Fruit fly (Drosophila melanogaster) whole organism, embryonic: ENCODE data around the gene Him.

Source experiments
- Adf1 ChIP-seq: fragments of 200-800 bp; sonication (Bioruptor generic); IDR thresholded peaks from 2 replicates; pipeline ENCODE4 v1.3.6; 2022; ENCODE audit warnings: missing biosample characterization, missing genetic modification characterization
- CG13775 ChIP-seq: fragments of 200-800 bp; sonication (Bioruptor generic); optimal IDR thresholded peaks from 3 replicates; lab custom pipeline; 2017; ENCODE audit warnings: missing biosample characterization, mild to moderate bottlenecking, missing genetic modification characterization
- CG13894 ChIP-seq: fragments of 200-800 bp; sonication (Bioruptor generic); optimal IDR thresholded peaks from 3 replicates; lab custom pipeline; 2018; ENCODE audit warnings: missing biosample characterization, mild to moderate bottlenecking, missing genetic modification characterization, moderate library complexity
- CG15514 ChIP-seq: fragments of 200-800 bp; sonication (Bioruptor generic); optimal IDR thresholded peaks from 3 replicates; lab custom pipeline; 2017; ENCODE audit warnings: missing biosample characterization, missing genetic modification characterization, mild to moderate bottlenecking, moderate library complexity, missing genetic modification reagents
- CG2199 ChIP-seq: fragments of 200-800 bp; sonication (Bioruptor generic); IDR thresholded peaks from 3 replicates; pipeline ENCODE4 v1.3.6; 2022; ENCODE audit warnings: missing biosample characterization, missing genetic modification characterization
- CG32772 ChIP-seq: fragments of 200-800 bp; sonication (Bioruptor generic); IDR thresholded peaks from 2 replicates; pipeline ENCODE4 v1.3.6; 2022; ENCODE audit warnings: missing biosample characterization, missing genetic modification characterization
- CHES-1-like ChIP-seq: fragments of 200-800 bp; sonication (Bioruptor generic); optimal IDR thresholded peaks from 2 replicates; lab custom pipeline; 2016; ENCODE audit warnings: missing biosample characterization, missing genetic modification characterization
- D ChIP-seq, 2 experiments: fragments of 200-800 bp in 1 of 2; fragments of >200 bp in 1 of 2; sonication (Bioruptor generic) in 1 of 2; optimal IDR thresholded peaks; 2 replicates in 1 of 2; 3 replicates in 1 of 2; lab custom pipeline; 2017; ENCODE audit warnings: mild to moderate bottlenecking in 1 of 2, missing biosample characterization in 1 of 2, missing genetic modification characterization in 1 of 2, missing genetic modification reagents in 1 of 2
- Deaf1 ChIP-seq: fragments of 200-800 bp; optimal IDR thresholded peaks from 3 replicates; lab custom pipeline; 2019; ENCODE audit warnings: missing biosample characterization, mild to moderate bottlenecking, missing genetic modification characterization, moderate library complexity
- Mad ChIP-seq: fragments of 200-800 bp; sonication (Bioruptor generic); optimal IDR thresholded peaks from 2 replicates; lab custom pipeline; 2016; ENCODE audit warnings: missing biosample characterization, missing genetic modification characterization
- Nf-YA ChIP-seq: fragments of 200-800 bp; sonication (Bioruptor generic); IDR thresholded peaks from 2 replicates; pipeline ENCODE4 v1.3.6; 2022; ENCODE audit warnings: missing biosample characterization, missing genetic modification characterization
- Opbp ChIP-seq: fragments of 200-800 bp; sonication (Bioruptor generic); IDR thresholded peaks from 3 replicates; pipeline ENCODE4 v1.3.6; 2022; ENCODE audit warnings: missing biosample characterization, missing genetic modification characterization; ENCODE audit not compliant: partially characterized antibody
- TFAM ChIP-seq: fragments of 200-800 bp; sonication (Bioruptor generic); optimal IDR thresholded peaks from 2 replicates; lab custom pipeline; 2017; ENCODE audit warnings: missing biosample characterization, missing genetic modification characterization, inconsistent platforms
- abd-A ChIP-seq: fragments of 200-800 bp; sonication (Bioruptor generic); optimal IDR thresholded peaks from 3 replicates; lab custom pipeline; 2019; ENCODE audit warnings: missing biosample characterization, mild to moderate bottlenecking, missing genetic modification characterization, moderate library complexity
- ap ChIP-seq: fragments of 200-800 bp; sonication (Bioruptor generic); IDR thresholded peaks from 2 replicates; pipeline ENCODE4 v1.3.6; 2022; ENCODE audit warnings: missing biosample characterization, missing genetic modification characterization
- ato ChIP-seq: fragments of 200-800 bp; sonication (Bioruptor generic); IDR thresholded peaks from 2 replicates; pipeline ENCODE4 v1.3.6; 2022; ENCODE audit warnings: missing biosample characterization, missing genetic modification characterization; ENCODE audit not compliant: partially characterized antibody
- chinmo ChIP-seq: fragments of 200-800 bp; sonication (Bioruptor generic); IDR thresholded peaks from 4 replicates; pipeline ENCODE4 v1.3.6; 2022; ENCODE audit warnings: missing biosample characterization, missing genetic modification characterization; ENCODE audit not compliant: partially characterized antibody
- crol ChIP-seq: fragments of 200-800 bp; sonication (Bioruptor generic); IDR thresholded peaks from 2 replicates; pipeline ENCODE4 v1.3.6; 2022; ENCODE audit warnings: missing biosample characterization, missing genetic modification characterization
- grn ChIP-seq: fragments of 200-800 bp; sonication (Bioruptor generic); optimal IDR thresholded peaks from 3 replicates; lab custom pipeline; 2017; ENCODE audit warnings: missing biosample characterization, missing genetic modification characterization
- hkb ChIP-seq, 2 experiments: fragments of 200-800 bp in 1 of 2; fragments of >200 bp in 1 of 2; sonication (Bioruptor generic) in 1 of 2; IDR thresholded peaks in 1 of 2; optimal IDR thresholded peaks in 1 of 2; 2 replicates each; pipeline versions ENCODE4 v1.3.6 to Lab custom; 2017 to 2022; ENCODE audit warnings: missing biosample characterization in 1 of 2, missing genetic modification characterization in 1 of 2
- lbe ChIP-seq: fragments of 200-800 bp; sonication (Bioruptor generic); optimal IDR thresholded peaks from 2 replicates; lab custom pipeline; 2016; ENCODE audit warnings: missing biosample characterization, mild to moderate bottlenecking, missing genetic modification characterization
- mam ChIP-seq: fragments of 200-800 bp; sonication (Bioruptor generic); optimal IDR thresholded peaks from 3 replicates; lab custom pipeline; 2016; ENCODE audit warnings: missing biosample characterization, missing genetic modification characterization
- pfk ChIP-seq: fragments of 200-800 bp; sonication (Bioruptor generic); optimal IDR thresholded peaks from 2 replicates; lab custom pipeline; 2018; ENCODE audit warnings: missing biosample characterization, mild to moderate bottlenecking, missing genetic modification characterization, moderate library complexity
- prd ChIP-seq, 3 experiments: fragments of >200 bp in 2 of 3; fragments of 200-800 bp in 1 of 3; sonication (Bioruptor generic) in 1 of 3; optimal IDR thresholded peaks in 2 of 3; IDR thresholded peaks in 1 of 3; 2 replicates in 2 of 3; 3 replicates in 1 of 3; pipeline versions ENCODE4 v1.3.6 to Lab custom; 2017 to 2022; ENCODE audit warnings: missing biosample characterization in 1 of 3, missing genetic modification characterization in 1 of 3
- scrt ChIP-seq: fragments of 200-800 bp; sonication (Bioruptor generic); optimal IDR thresholded peaks from 2 replicates; lab custom pipeline; 2018; ENCODE audit warnings: missing biosample characterization, mild to moderate bottlenecking, missing genetic modification characterization, moderate library complexity
- sd ChIP-seq: fragments of 200-800 bp; sonication (Bioruptor generic); optimal IDR thresholded peaks from 3 replicates; lab custom pipeline; 2018; ENCODE audit warnings: missing biosample characterization, mild to moderate bottlenecking, missing genetic modification characterization, moderate library complexity
- ttk ChIP-seq: fragments of 200-800 bp; sonication (Bioruptor generic); IDR thresholded peaks from 2 replicates; pipeline ENCODE4 v2.1.2; 2022; ENCODE audit warnings: missing biosample characterization, missing genetic modification characterization
- twi ChIP-seq: fragments of 200-800 bp; optimal IDR thresholded peaks from 2 replicates; lab custom pipeline; 2019; ENCODE audit warnings: missing biosample characterization, mild to moderate bottlenecking, missing genetic modification characterization, moderate library complexity
- z ChIP-seq: fragments of 200-800 bp; sonication (Bioruptor generic); IDR thresholded peaks from 3 replicates; pipeline ENCODE4 v1.3.6; 2022; ENCODE audit warnings: missing biosample characterization, missing genetic modification characterization

Him gene

dm6 chrX:18208930-18209477 is at the start of gene Him:
Gene Him (plus strand): TSS chrX:18209427.
- peak; percentile 43; the same call in 1 of the 2 replicates for TF ChIP-seq CG32772 (GFP tag; lab: Robert Waterston, UW)
- TF ChIP-seq twi: peak; percentile 98
- TF ChIP-seq prd (optimal IDR thresholded peaks at IDR 0.05; lab: Kevin White, UChicago): no peak
- no peak for TF ChIP-seq prd (GFP tag; IDR thresholded peaks at IDR 0.05; lab: Robert Waterston, UW)
- TF ChIP-seq Deaf1 (tag; lab: Kevin White, UChicago): no peak
- no peak for TF ChIP-seq mam
- no peak for TF ChIP-seq ttk
- peak; percentile 87; the same call in 2 of the 3 replicates for TF ChIP-seq CG2199 (GFP tag; lab: Robert Waterston, UW)
- TF ChIP-seq z (GFP tag; lab: Robert Waterston, UW): 0 out of 3 replicates have a peak, but pooled peaks have one; percentile 43
- TF ChIP-seq, all 482 proteins: peak for 4

dm6 chrX:18177312-18177711 is 31.9 kb upstream of the Him start, which contains the start of gene Frq2:
Gene Frq2 (plus strand): TSS chrX:18177612.
- TF ChIP-seq Adf1 (GFP tag; lab: Robert Waterston, UW): peak; percentile 75
- no peak for TF ChIP-seq hkb (optimal IDR thresholded peaks at IDR 0.05; lab: Kevin White, UChicago)
- no peak for TF ChIP-seq hkb (GFP tag; IDR thresholded peaks at IDR 0.05; lab: Robert Waterston, UW)
- TF ChIP-seq Nf-YA (GFP tag; lab: Robert Waterston, UW): no peak
- TF ChIP-seq sd (tag; lab: Kevin White, UChicago): peak; percentile 17
- no peak for TF ChIP-seq ato

- no peak for TF ChIP-seq crol
- TF ChIP-seq TFAM (GFP tag; lab: Kevin White, UChicago): no peak
- TF ChIP-seq Mad (GFP tag; lab: Kevin White, UChicago): no peak
- no peak for TF ChIP-seq pfk
- no peak for TF ChIP-seq ap (GFP tag; lab: Robert Waterston, UW)
- no peak for TF ChIP-seq lbe (GFP tag; lab: Kevin White, UChicago)
- TF ChIP-seq CHES-1-like (GFP tag; lab: Kevin White, UChicago): no peak
These were observed 29.9 kb upstream of the Him start, which contains the start of gene Andorra for dm6 chrX:18179372-18179771. Gene Andorra (minus strand): TSS chrX:18179472.

- TF ChIP-seq Opbp (GFP tag; lab: Robert Waterston, UW) (no peak), CG13894 (tag; lab: Kevin White, UChicago) (peak; percentile 97), abd-A (tag; lab: Kevin White, UChicago) (peak; percentile 77)
- TF ChIP-seq, all 482 proteins: peak for 2
These were observed 28.1 kb upstream of the Him start for dm6 chrX:18181152-18181551.

- TF ChIP-seq CG15514 (GFP tag; lab: Kevin White, UChicago) (peak; percentile 30), grn (GFP tag; lab: Kevin White, UChicago) (no peak), D (optimal IDR thresholded peaks at IDR 0.05; lab: Kevin White, UChicago) (no peak), D (GFP tag; optimal IDR thresholded peaks at IDR 0.05; lab: Kevin White, UChicago) (no peak), chinmo (GFP tag; lab: Robert Waterston, UW) (0 out of 4 replicates have a peak, but pooled peaks have one; percentile 26), scrt (peak; percentile 25), Adf1 (GFP tag; lab: Robert Waterston, UW) (no peak), CG13894 (tag; lab: Kevin White, UChicago) (peak; percentile 14), Deaf1 (tag; lab: Kevin White, UChicago) (peak; percentile 90), CG13775 (GFP tag; lab: Kevin White, UChicago) (peak; percentile 17)
These were observed 23.3 kb upstream of the Him start for dm6 chrX:18185944-18186343.
